Worm (Caenorhabditis elegans): Measurements from ENCODE around the gene ZK617.26.

ce11 chrIV:11986407-11986806 lies 24.4 kb downstream of the ZK617.26 start:
- TF ChIP-seq ama-1 (optimal IDR thresholded peaks at IDR 0.05), result no peak
- TF ChIP-seq sea-1 (GFP tag; conservative IDR thresholded peaks at IDR 0.05), result no peak
- TF ChIP-seq aly-1 (tag; optimal IDR thresholded peaks at IDR 0.05), result no peak
- TF ChIP-seq scrt-1 (GFP tag; IDR thresholded peaks at IDR 0.05), result no peak
- TF ChIP-seq flt-1 (GFP tag; IDR thresholded peaks at IDR 0.05), result no peak
